Worm (Caenorhabditis elegans) whole organism, L1 larva: ENCODE results near the gene npl-4.1.

Source experiments
- C34B4.2 ChIP-seq: sonication (generic microtip); optimal IDR thresholded peaks from 2 replicates; lab custom pipeline; 2017; ENCODE audit warnings: mild to moderate bottlenecking, missing genetic modification characterization, missing compliant biosample characterization
- aha-1 ChIP-seq: fragments of 150-350 bp; optimal IDR thresholded peaks from 2 replicates; lab custom pipeline; 2014; ENCODE audit warnings: missing biosample characterization, missing genetic modification characterization
- ama-1 ChIP-seq: fragments of 150-350 bp; optimal IDR thresholded peaks from 2 replicates; lab custom pipeline; 2014
- ceh-8 ChIP-seq: fragments of 200-800 bp; sonication (Bioruptor generic); optimal IDR thresholded peaks from 2 replicates; lab custom pipeline; 2018; ENCODE audit warnings: mild to moderate bottlenecking, missing genetic modification characterization, moderate library complexity, missing compliant biosample characterization
- ceh-82 ChIP-seq, 3 experiments: fragments of 150-350 bp in 1 of 3; sonication (generic microtip) in 2 of 3; optimal IDR thresholded peaks; 2 replicates each; lab custom pipeline; 2014 to 2017; ENCODE audit warnings: missing biosample characterization in 3 of 3, missing genetic modification characterization in 3 of 3
- ceh-88 ChIP-seq: fragments of 200-800 bp; sonication (Bioruptor generic); IDR thresholded peaks from 2 replicates; pipeline ENCODE4 v1.3.6; 2022; ENCODE audit warnings: missing genetic modification characterization, missing compliant biosample characterization
- ceh-90 ChIP-seq: sonication (generic microtip); optimal IDR thresholded peaks from 2 replicates; lab custom pipeline; 2016; ENCODE audit warnings: missing genetic modification characterization, missing compliant biosample characterization
- dpl-1 ChIP-seq, 3 experiments: fragments of 150-350 bp in 2 of 3; sonication (generic microtip) in 1 of 3; optimal IDR thresholded peaks; 2 replicates each; lab custom pipeline; 2014 to 2017; ENCODE audit warnings: missing biosample characterization in 3 of 3, missing genetic modification characterization in 3 of 3, missing genetic modification reagents in 3 of 3
- dsc-1 ChIP-seq: sonication (generic microtip); optimal IDR thresholded peaks from 2 replicates; lab custom pipeline; 2016; ENCODE audit warnings: mild to moderate bottlenecking, missing genetic modification characterization, missing compliant biosample characterization
- efl-3 ChIP-seq: fragments of 200-800 bp; sonication (Bioruptor generic); optimal IDR thresholded peaks from 2 replicates; lab custom pipeline; 2018; ENCODE audit warnings: mild to moderate bottlenecking, missing genetic modification characterization, missing compliant biosample characterization
- egl-13 ChIP-seq: sonication (generic microtip); optimal IDR thresholded peaks from 2 replicates; lab custom pipeline; 2016; ENCODE audit warnings: missing genotype, missing genetic modification reagents, missing genetic modification characterization, missing compliant biosample characterization
- egl-27 ChIP-seq, 2 experiments: fragments of 150-350 bp in 1 of 2; sonication (generic microtip); optimal IDR thresholded peaks; 3 replicates each; lab custom pipeline; 2017 to 2018; ENCODE audit warnings: missing biosample characterization in 2 of 2, missing genetic modification characterization in 2 of 2, missing genetic modification reagents in 2 of 2
- elt-2 ChIP-seq: sonication (generic microtip); optimal IDR thresholded peaks from 2 replicates; lab custom pipeline; 2016; ENCODE audit warnings: missing genetic modification characterization, mild to moderate bottlenecking, inconsistent platforms, missing compliant biosample characterization, missing genetic modification reagents
- ets-5 ChIP-seq: fragments of 200-800 bp; sonication (Bioruptor generic); IDR thresholded peaks from 2 replicates; pipeline ENCODE4 v1.3.6; 2022; ENCODE audit warnings: missing genetic modification characterization, missing compliant biosample characterization
- fkh-4 ChIP-seq: sonication (generic microtip); optimal IDR thresholded peaks from 2 replicates; lab custom pipeline; 2016; ENCODE audit warnings: missing compliant biosample characterization, missing genetic modification characterization, borderline replicate concordance
- fkh-8 ChIP-seq: sonication (generic microtip); optimal IDR thresholded peaks from 2 replicates; lab custom pipeline; 2016; ENCODE audit warnings: mild to moderate bottlenecking, missing genetic modification characterization, missing compliant biosample characterization
- grh-1 ChIP-seq: fragments of 200-800 bp; sonication (Bioruptor generic); IDR thresholded peaks from 2 replicates; pipeline ENCODE4 v1.3.6; 2022; ENCODE audit warnings: missing genetic modification reagents, missing genetic modification characterization, missing compliant biosample characterization
- hlh-17 ChIP-seq: fragments of 200-800 bp; sonication (Bioruptor generic); optimal IDR thresholded peaks from 2 replicates; lab custom pipeline; 2018; ENCODE audit warnings: missing genetic modification characterization, mild to moderate bottlenecking, missing compliant biosample characterization, moderate library complexity, borderline replicate concordance
- hpl-2 ChIP-seq: fragments of 150-350 bp; optimal IDR thresholded peaks from 2 replicates; lab custom pipeline; 2014; ENCODE audit warnings: missing biosample characterization, missing genetic modification reagents, missing genetic modification characterization
- jun-1 ChIP-seq: fragments of 150-350 bp; optimal IDR thresholded peaks from 2 replicates; lab custom pipeline; 2014; ENCODE audit warnings: missing biosample characterization, missing genetic modification reagents, missing genetic modification characterization
- lin-13 ChIP-seq: fragments of 150-350 bp; optimal IDR thresholded peaks from 2 replicates; lab custom pipeline; 2014; ENCODE audit warnings: missing biosample characterization, missing genetic modification reagents, missing genetic modification characterization
- lin-15B ChIP-seq: fragments of 150-350 bp; sonication (generic microtip); optimal IDR thresholded peaks from 3 replicates; lab custom pipeline; 2014; ENCODE audit warnings: missing biosample characterization, missing genetic modification characterization
- lin-39 ChIP-seq: fragments of 150-350 bp; optimal IDR thresholded peaks from 2 replicates; lab custom pipeline; 2014; ENCODE audit warnings: missing biosample characterization, missing genetic modification reagents, missing genetic modification characterization
- lsy-2 ChIP-seq, 2 experiments: fragments of 150-350 bp; optimal IDR thresholded peaks; 2 replicates each; lab custom pipeline; 2014; ENCODE audit warnings: missing biosample characterization in 2 of 2, missing genetic modification characterization in 2 of 2
- mep-1 ChIP-seq: fragments of 150-350 bp; optimal IDR thresholded peaks from 2 replicates; lab custom pipeline; 2014; ENCODE audit warnings: missing biosample characterization, missing genetic modification characterization
- nhr-11 ChIP-seq: fragments of 150-350 bp; optimal IDR thresholded peaks from 2 replicates; lab custom pipeline; 2014; ENCODE audit warnings: missing biosample characterization, missing genetic modification characterization
- nhr-12 ChIP-seq: sonication (generic microtip); optimal IDR thresholded peaks from 2 replicates; lab custom pipeline; 2017; ENCODE audit warnings: missing biosample characterization, missing genetic modification characterization
- nhr-19 ChIP-seq: fragments of 200-800 bp; sonication (Bioruptor generic); conservative IDR thresholded peaks from 2 replicates; pipeline ENCODE4 v1.3.6; 2022; ENCODE audit warnings: missing genetic modification characterization, missing compliant biosample characterization
- nhr-237 ChIP-seq: fragments of 150-350 bp; optimal IDR thresholded peaks from 2 replicates; lab custom pipeline; 2014; ENCODE audit warnings: missing biosample characterization, missing genetic modification characterization
- nhr-28 ChIP-seq: fragments of 150-350 bp; optimal IDR thresholded peaks from 2 replicates; lab custom pipeline; 2014; ENCODE audit warnings: missing biosample characterization, missing genetic modification characterization
- nhr-76 ChIP-seq: sonication (generic microtip); optimal IDR thresholded peaks from 2 replicates; lab custom pipeline; 2017; ENCODE audit warnings: missing biosample characterization, missing genetic modification characterization
- nhr-85 ChIP-seq: sonication (generic microtip); peaks from one replicate; lab custom pipeline; 2016; ENCODE audit warnings: missing genetic modification characterization, inconsistent platforms, missing compliant biosample characterization
- pag-3 ChIP-seq: sonication (generic microtip); optimal IDR thresholded peaks from 2 replicates; lab custom pipeline; 2017; ENCODE audit warnings: missing genetic modification characterization, mild to moderate bottlenecking, missing compliant biosample characterization, antibody characterized with exemption, borderline replicate concordance; ENCODE audit not compliant: insufficient read depth
- rnt-1 ChIP-seq: sonication (generic microtip); optimal IDR thresholded peaks from 2 replicates; lab custom pipeline; 2016; ENCODE audit warnings: mild to moderate bottlenecking, missing genetic modification characterization, moderate library complexity, missing compliant biosample characterization
- sox-4 ChIP-seq: sonication (generic microtip); optimal IDR thresholded peaks from 2 replicates; lab custom pipeline; 2016; ENCODE audit warnings: missing genetic modification characterization, missing compliant biosample characterization
- sup-37 ChIP-seq: fragments of 200-800 bp; sonication (Bioruptor generic); optimal IDR thresholded peaks from 2 replicates; lab custom pipeline; 2018; ENCODE audit warnings: mild to moderate bottlenecking, missing genetic modification characterization, missing compliant biosample characterization
- swsn-7 ChIP-seq: sonication (generic microtip); optimal IDR thresholded peaks from 2 replicates; lab custom pipeline; 2016; ENCODE audit warnings: missing genetic modification characterization, missing compliant biosample characterization
- tlp-1 ChIP-seq: fragments of 150-350 bp; optimal IDR thresholded peaks from 2 replicates; lab custom pipeline; 2014; ENCODE audit warnings: missing biosample characterization, missing genetic modification characterization
- unc-130 ChIP-seq: fragments of 150-350 bp; optimal IDR thresholded peaks from 2 replicates; lab custom pipeline; 2017; ENCODE audit warnings: missing biosample characterization, missing genetic modification characterization, inconsistent platforms
- unc-30 ChIP-seq: sonication (generic microtip); optimal IDR thresholded peaks from 2 replicates; lab custom pipeline; 2017; ENCODE audit warnings: missing biosample characterization, missing genetic modification characterization
- unc-62 ChIP-seq: fragments of 150-350 bp; optimal IDR thresholded peaks from 2 replicates; lab custom pipeline; 2014; ENCODE audit warnings: missing biosample characterization, missing genetic modification reagents, missing genetic modification characterization
- unc-86 ChIP-seq: sonication (generic microtip); optimal IDR thresholded peaks from 2 replicates; lab custom pipeline; 2016; ENCODE audit warnings: missing genetic modification characterization, missing compliant biosample characterization
- unc-98 ChIP-seq: fragments of 200-800 bp; sonication (Bioruptor generic); IDR thresholded peaks from 2 replicates; pipeline ENCODE4 v1.3.6; 2022; ENCODE audit warnings: missing genetic modification characterization, missing compliant biosample characterization
- zag-1 ChIP-seq: fragments of 150-350 bp; optimal IDR thresholded peaks from 2 replicates; lab custom pipeline; 2014; ENCODE audit warnings: missing biosample characterization, missing genetic modification characterization
- ztf-4 ChIP-seq: fragments of 150-350 bp; optimal IDR thresholded peaks from 2 replicates; lab custom pipeline; 2014; ENCODE audit warnings: missing biosample characterization, missing genetic modification characterization

Gene npl-4.1

ce11 chrII:5660736-5661734 lies 29.9 kb downstream of the npl-4.1 start, which contains the start of the genes ift-43 and mdt-26 (continued):
- TF ChIP-seq lin-15B (tag; lab: Kevin White, UChicago) (peak; percentile 67), nhr-12 (tag; lab: Kevin White, UChicago) (no peak), swsn-7 (tag; lab: Kevin White, UChicago) (peak; percentile 93), fkh-8 (peak; percentile 90), ceh-90 (tag; lab: Kevin White, UChicago) (no peak), sup-37 (peak; percentile 82), lin-13 (GFP tag; lab: Kevin White, UChicago) (peak; percentile 67), aha-1 (tag; lab: Kevin White, UChicago) (peak; percentile 2), dpl-1 (GFP tag; optimal IDR thresholded peaks at IDR 0.05; lab: Kevin White, UChicago) (peak; percentile 35 to 70 (median 60)), C34B4.2 (tag; lab: Kevin White, UChicago) (peak; percentile 14), efl-3 (peak; percentile 74), mep-1 (tag; lab: Kevin White, UChicago) (peak; percentile 74), egl-13 (tag; lab: Kevin White, UChicago) (peak; percentile 85), elt-2 (tag; lab: Kevin White, UChicago) (peak; percentile 57), nhr-28 (tag; lab: Kevin White, UChicago) (no peak), dsc-1 (tag; lab: Kevin White, UChicago) (peak; percentile 93), grh-1 (GFP tag; lab: Robert Waterston, UW) (peak; percentile 66), pag-3 (tag; lab: Kevin White, UChicago) (peak; percentile 1), sox-4 (tag; lab: Kevin White, UChicago) (peak; percentile 77), unc-30 (tag; lab: Kevin White, UChicago) (no peak), lsy-2 (tag; optimal IDR thresholded peaks at IDR 0.05; lab: Kevin White, UChicago) (peak; percentile 83 to 90), nhr-76 (tag; lab: Kevin White, UChicago) (peak; percentile 44), tlp-1 (tag; lab: Kevin White, UChicago) (no peak), ceh-8 (GFP tag; lab: Kevin White, UChicago) (peak; percentile 58), nhr-85 (tag; lab: Kevin White, UChicago) (peak; percentile 87), lin-39 (tag; lab: Kevin White, UChicago) (peak; percentile 38), ztf-4 (tag; lab: Kevin White, UChicago) (peak; percentile 73), unc-62 (GFP tag; lab: Kevin White, UChicago) (no peak), fkh-4 (tag; lab: Kevin White, UChicago) (peak; percentile 28), jun-1 (tag; lab: Kevin White, UChicago) (peak; percentile 82), unc-130 (no peak), egl-27 (tag; optimal IDR thresholded peaks at IDR 0.05; lab: Kevin White, UChicago) (no peak), nhr-19 (GFP tag; lab: Robert Waterston, UW) (peak; percentile 81), rnt-1 (tag; lab: Kevin White, UChicago) (peak; percentile 78), unc-86 (tag; lab: Kevin White, UChicago) (peak; percentile 88), hlh-17 (GFP tag; lab: Kevin White, UChicago) (peak; percentile 54), hpl-2 (GFP tag; lab: Kevin White, UChicago) (peak; percentile 49), ceh-82 (tag; optimal IDR thresholded peaks at IDR 0.05; lab: Kevin White, UChicago) (peak; percentile 17 to 89 (median 77)), ama-1 (lab: Kevin White, UChicago) (peak; percentile 99), ets-5 (no peak), zag-1 (tag; lab: Kevin White, UChicago) (no peak), unc-98 (GFP tag; lab: Robert Waterston, UW) (no peak), nhr-237 (peak; percentile 74), nhr-11 (tag; lab: Kevin White, UChicago) (peak; percentile 1), ceh-88 (GFP tag; lab: Robert Waterston, UW) (peak; percentile 71)
